Worm (Caenorhabditis elegans): Measurements from ENCODE around the gene smrc-1.
A peak's percentile ranks its signal among the peaks of the same experiment; 100 is the strongest.

The smrc-1 gene

ce11 chrIII:6345968-6346498 lies 44.7 kb upstream of the smrc-1 start, which contains the start of the genes trmt-10C.2 and C56G2.22:
trmt-10C.2 (plus strand) TSS chrIII:6346281.
C56G2.22 (plus strand) TSS chrIII:6346448.
- no peak for TF ChIP-seq sox-4 (tag; optimal IDR thresholded peaks at IDR 0.05)
- peak; percentile 6 for TF ChIP-seq elt-2 (tag; optimal IDR thresholded peaks at IDR 0.05)

- no peak for TF ChIP-seq fkh-6 (tag; optimal IDR thresholded peaks at IDR 0.05)
These were observed 42.2 kb upstream of the smrc-1 start for ce11 chrIII:6348578-6348977.

ce11 chrIII:6350424-6350823 lies 40.3 kb upstream of the smrc-1 start:
- TF ChIP-seq pag-3 (tag; optimal IDR thresholded peaks at IDR 0.05; ENCODE audit: borderline replicate concordance) (no peak), tbx-7 (tag; optimal IDR thresholded peaks at IDR 0.05) (no peak), ets-4 (tag; optimal IDR thresholded peaks at IDR 0.05) (no peak), unc-42 (tag; optimal IDR thresholded peaks at IDR 0.05) (peak; percentile 58)

- TF ChIP-seq sox-4 (tag; optimal IDR thresholded peaks at IDR 0.05) = no peak
- no peak for TF ChIP-seq hlh-15 (tag; optimal IDR thresholded peaks at IDR 0.05)
- no peak for TF ChIP-seq C08G9.2 (tag; optimal IDR thresholded peaks at IDR 0.05)
- no peak for TF ChIP-seq nfya-1 (tag; optimal IDR thresholded peaks at IDR 0.05)
- no peak for TF ChIP-seq unc-42 (tag; optimal IDR thresholded peaks at IDR 0.05)
- TF ChIP-seq gmeb-2 (tag; optimal IDR thresholded peaks at IDR 0.05) = no peak
- no peak for TF ChIP-seq ceh-2 (tag; optimal IDR thresholded peaks at IDR 0.05)
- TF ChIP-seq madf-2 (tag; optimal IDR thresholded peaks at IDR 0.05) = no peak
- TF ChIP-seq ceh-48 (tag; optimal IDR thresholded peaks at IDR 0.05) = no peak
- TF ChIP-seq eyg-1 (tag; optimal IDR thresholded peaks at IDR 0.05) = no peak
These were observed 39.3 kb upstream of the smrc-1 start for ce11 chrIII:6351438-6351837.

ce11 chrIII:6352459-6352858 lies 38.3 kb upstream of the smrc-1 start:
- TF ChIP-seq hlh-6 (tag; optimal IDR thresholded peaks at IDR 0.05) = no peak
- peak; percentile 67 for TF ChIP-seq unc-42 (tag; optimal IDR thresholded peaks at IDR 0.05)

ce11 chrIII:6353084-6353483 lies 37.7 kb upstream of the smrc-1 start, which contains the start of gene akap-1:
akap-1 (plus strand) TSS chrIII:6353384.
- TF ChIP-seq hlh-13 (GFP tag; optimal IDR thresholded peaks at IDR 0.05) (no peak), K09A11.1 (tag; optimal IDR thresholded peaks at IDR 0.05; ENCODE audit: insufficient read depth) (no peak), odd-2 (tag; optimal IDR thresholded peaks at IDR 0.05) (no peak)

- TF ChIP-seq sdc-2 (tag; optimal IDR thresholded peaks at IDR 0.05) = no peak
- no peak for TF ChIP-seq tbx-7 (tag; optimal IDR thresholded peaks at IDR 0.05)
- TF ChIP-seq unc-86 (tag; optimal IDR thresholded peaks at IDR 0.05) = no peak
- no peak for TF ChIP-seq hlh-6 (tag; optimal IDR thresholded peaks at IDR 0.05)
- no peak for TF ChIP-seq hlh-13 (GFP tag; optimal IDR thresholded peaks at IDR 0.05)
- no peak for TF ChIP-seq madf-2 (tag; optimal IDR thresholded peaks at IDR 0.05)
- no peak for TF ChIP-seq sox-4 (tag; optimal IDR thresholded peaks at IDR 0.05)
- no peak for TF ChIP-seq hlh-30 (tag; optimal IDR thresholded peaks at IDR 0.05; ENCODE audit: insufficient read depth)
- TF ChIP-seq nhr-232 (tag; optimal IDR thresholded peaks at IDR 0.05) = no peak
These were observed 35.4 kb upstream of the smrc-1 start for ce11 chrIII:6355359-6355758.

- TF ChIP-seq elt-2 (tag; optimal IDR thresholded peaks at IDR 0.05) (no peak), T23F11.4 (GFP tag; optimal IDR thresholded peaks at IDR 0.05) (no peak), ceh-9 (tag; optimal IDR thresholded peaks at IDR 0.05) (no peak), tbx-2 (tag; optimal IDR thresholded peaks at IDR 0.05) (no peak), madf-2 (tag; optimal IDR thresholded peaks at IDR 0.05) (no peak), hlh-8 (tag; optimal IDR thresholded peaks at IDR 0.05) (no peak), pqm-1 (tag; optimal IDR thresholded peaks at IDR 0.05) (no peak), pax-1 (tag; optimal IDR thresholded peaks at IDR 0.05) (no peak), C08G9.2 (tag; optimal IDR thresholded peaks at IDR 0.05) (no peak), ttx-3 (tag; optimal IDR thresholded peaks at IDR 0.05) (no peak), ceh-2 (tag; optimal IDR thresholded peaks at IDR 0.05) (no peak), gmeb-2 (tag; optimal IDR thresholded peaks at IDR 0.05) (no peak), fax-1 (tag; optimal IDR thresholded peaks at IDR 0.05) (no peak), ceh-22 (tag; optimal IDR thresholded peaks at IDR 0.05) (no peak)
These were observed 34.7 kb upstream of the smrc-1 start for ce11 chrIII:6356007-6356406.

Measured in whole organism, late embryonic.